Worm (Caenorhabditis elegans) whole organism, L4 larva: ENCODE measurements around the gene H20E11.1.

Experiments used
- D1046.2 ChIP-seq: fragments of 200-800 bp; sonication (Bioruptor generic); IDR thresholded peaks from 2 replicates; pipeline ENCODE4 v1.3.6; 2022; ENCODE audit warnings: missing genetic modification characterization, missing compliant biosample characterization
- ama-1 ChIP-seq: fragments of 150-350 bp; optimal IDR thresholded peaks from 2 replicates; lab custom pipeline; 2014; ENCODE audit warnings: inconsistent platforms, mixed read lengths
- ceh-82 ChIP-seq: sonication (generic microtip); optimal IDR thresholded peaks from 2 replicates; lab custom pipeline; 2017; ENCODE audit warnings: missing biosample characterization, missing genetic modification characterization
- fkh-10 ChIP-seq: fragments of 150-350 bp; optimal IDR thresholded peaks from 2 replicates; lab custom pipeline; 2014; ENCODE audit warnings: missing biosample characterization, missing genetic modification reagents, missing genetic modification characterization
- hlh-30 ChIP-seq: sonication (generic microtip); optimal IDR thresholded peaks from 2 replicates; lab custom pipeline; 2017; ENCODE audit warnings: antibody characterized with exemption, mild to moderate bottlenecking, missing genetic modification characterization, missing compliant biosample characterization; ENCODE audit not compliant: insufficient read depth
- mdl-1 ChIP-seq, 2 experiments: fragments of 150-350 bp in 1 of 2; sonication (generic microtip) in 1 of 2; optimal IDR thresholded peaks; 2 replicates each; lab custom pipeline; 2014 to 2017; ENCODE audit warnings: missing biosample characterization in 2 of 2, missing genetic modification characterization in 2 of 2
- nhr-237 ChIP-seq: sonication (generic microtip); optimal IDR thresholded peaks from 2 replicates; lab custom pipeline; 2017; ENCODE audit warnings: missing biosample characterization, missing genetic modification characterization
- nhr-6 ChIP-seq: fragments of 150-350 bp; optimal IDR thresholded peaks from 2 replicates; lab custom pipeline; 2014; ENCODE audit warnings: missing biosample characterization, missing genetic modification characterization
- zfp-3 ChIP-seq: fragments of 200-800 bp; sonication (Bioruptor generic); conservative IDR thresholded peaks from 2 replicates; pipeline ENCODE4 v1.3.6; 2022; ENCODE audit warnings: missing genetic modification reagents, missing genetic modification characterization, missing compliant biosample characterization

DNA sequence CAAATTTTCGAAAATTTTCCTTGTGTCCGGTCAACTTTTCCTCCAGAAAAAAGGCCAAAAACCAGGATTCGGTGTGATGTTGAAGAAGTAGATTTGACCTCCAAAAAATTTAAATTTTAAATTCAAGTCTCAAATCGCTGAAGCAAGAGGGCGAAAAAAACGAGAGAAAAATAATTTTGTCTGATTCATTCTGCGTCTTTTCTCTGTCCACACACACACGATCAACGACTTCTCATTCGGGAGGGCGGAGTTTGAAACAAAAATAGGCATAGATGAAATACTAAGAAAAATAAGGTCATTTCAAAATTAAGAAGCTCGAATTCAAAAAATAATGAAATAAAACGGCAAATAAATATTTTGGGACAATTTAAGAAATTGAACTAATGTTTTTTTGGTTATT, 29.3 kb downstream of the H20E11.1 start, which contains the start of gene R13H7.2:
- TF ChIP-seq mdl-1 (tag; optimal IDR thresholded peaks at IDR 0.05; lab: Kevin White, UChicago) (no peak), D1046.2 (no peak), ama-1 (lab: Kevin White, UChicago) (no peak), fkh-10 (GFP tag; lab: Kevin White, UChicago) (no peak), ceh-82 (tag; lab: Kevin White, UChicago) (no peak), nhr-237 (no peak), zfp-3 (no peak), nhr-6 (tag; lab: Kevin White, UChicago) (no peak), hlh-30 (no peak)
